Fruit fly (Drosophila melanogaster) whole organism, wandering third instar larva: Measurements from ENCODE around the gene RpL30.

Experiments used
- Dif ChIP-seq: fragments of 200-275, 200-300 bp; sonication (Bioruptor generic); optimal IDR thresholded peaks from 2 replicates; lab custom pipeline; 2018; ENCODE audit warnings: missing biosample characterization, missing genetic modification characterization; ENCODE audit not compliant: partially characterized antibody
- OdsH ChIP-seq: fragments of 200-800 bp; sonication (Bioruptor generic); optimal IDR thresholded peaks from 2 replicates; lab custom pipeline; 2016; ENCODE audit warnings: missing biosample characterization, mild to moderate bottlenecking, missing genetic modification characterization
- dmrt93B ChIP-seq: fragments of 200-800 bp; sonication (Bioruptor generic); optimal IDR thresholded peaks from 2 replicates; lab custom pipeline; 2018; ENCODE audit warnings: missing biosample characterization, mild to moderate bottlenecking, missing genetic modification characterization
- fru ChIP-seq: fragments of 200-800 bp; sonication (Bioruptor generic); optimal IDR thresholded peaks from 3 replicates; lab custom pipeline; 2016; ENCODE audit warnings: missing biosample characterization, mild to moderate bottlenecking, missing genetic modification characterization
- jim ChIP-seq: fragments of 175-275, 200-325 bp; sonication (Bioruptor generic); optimal IDR thresholded peaks from 2 replicates; lab custom pipeline; 2016; ENCODE audit warnings: missing biosample characterization, mild to moderate bottlenecking, missing genetic modification characterization
- lola ChIP-seq: fragments of >200 bp; optimal IDR thresholded peaks from 2 replicates; lab custom pipeline; 2017; ENCODE audit warnings: missing biosample characterization, missing genetic modification characterization
- pan ChIP-seq: fragments of >200 bp; optimal IDR thresholded peaks from 2 replicates; lab custom pipeline; 2017
- psq ChIP-seq: fragments of 200-800 bp; sonication (Bioruptor generic); optimal IDR thresholded peaks from 3 replicates; lab custom pipeline; 2017; ENCODE audit warnings: missing biosample characterization, mild to moderate bottlenecking, missing genetic modification characterization, moderate library complexity
- sage ChIP-seq: fragments of 200-800 bp; sonication (Bioruptor generic); optimal IDR thresholded peaks from 2 replicates; lab custom pipeline; 2016; ENCODE audit warnings: missing biosample characterization, mild to moderate bottlenecking, missing genetic modification characterization
- usp ChIP-seq: fragments of >200 bp; optimal IDR thresholded peaks from 2 replicates; lab custom pipeline; 2017; ENCODE audit warnings: missing biosample characterization, missing genetic modification characterization

dm6 chr2L:19010566-19010965, 1.5 kb upstream of the RpL30 start, which contains the start of gene robl37BC:
- no peak for TF ChIP-seq lola (GFP tag; lab: Kevin White, UChicago)
- TF ChIP-seq psq (GFP tag; lab: Kevin White, UChicago) = no peak
- TF ChIP-seq sage = no peak
- TF ChIP-seq OdsH (GFP tag; lab: Kevin White, UChicago) = no peak
- TF ChIP-seq dmrt93B = no peak
- TF ChIP-seq pan = no peak
- TF ChIP-seq Dif (GFP tag; lab: Kevin White, UChicago) = no peak
- TF ChIP-seq fru (GFP tag; lab: Kevin White, UChicago) = no peak
- TF ChIP-seq jim (GFP tag; lab: Kevin White, UChicago) = no peak
- TF ChIP-seq usp (GFP tag; lab: Kevin White, UChicago) = no peak
